Fruit fly (Drosophila melanogaster) whole organism, embryonic: ENCODE measurements around the gene zye.
A peak's percentile ranks its signal among the peaks of the same experiment; 100 is the strongest.

ENCODE experiments used
- CG10431 ChIP-seq: fragments of 200-800 bp; sonication (Bioruptor generic); optimal IDR thresholded peaks from 3 replicates; lab custom pipeline; 2018; ENCODE audit warnings: missing biosample characterization, mild to moderate bottlenecking, missing genetic modification characterization
- CG11085 ChIP-seq: fragments of 200-800 bp; sonication (Bioruptor generic); IDR thresholded peaks from 2 replicates; pipeline ENCODE4 v1.3.6; 2022; ENCODE audit warnings: missing biosample characterization, missing genetic modification characterization
- CG13894 ChIP-seq: fragments of 200-800 bp; sonication (Bioruptor generic); optimal IDR thresholded peaks from 3 replicates; lab custom pipeline; 2018; ENCODE audit warnings: missing biosample characterization, mild to moderate bottlenecking, missing genetic modification characterization, moderate library complexity
- CG14667 ChIP-seq: fragments of 200-800 bp; sonication (Bioruptor generic); IDR thresholded peaks from 2 replicates; pipeline ENCODE4 v1.3.6; 2022; ENCODE audit warnings: missing biosample characterization, missing genetic modification characterization
- CG15479 ChIP-seq: fragments of 200-800 bp; sonication (Bioruptor generic); optimal IDR thresholded peaks from 3 replicates; lab custom pipeline; 2019; ENCODE audit warnings: missing biosample characterization, mild to moderate bottlenecking, missing genetic modification characterization, moderate library complexity
- CG1603 ChIP-seq: fragments of 200-800 bp; sonication (Bioruptor generic); optimal IDR thresholded peaks from 2 replicates; lab custom pipeline; 2019; ENCODE audit warnings: missing biosample characterization, mild to moderate bottlenecking, missing genetic modification characterization, moderate library complexity
- CG16815 ChIP-seq: fragments of 200-800 bp; sonication (Bioruptor generic); optimal IDR thresholded peaks from 3 replicates; lab custom pipeline; 2017; ENCODE audit warnings: missing biosample characterization, mild to moderate bottlenecking, missing genetic modification characterization
- CG16863 ChIP-seq: fragments of 200-800 bp; sonication (Bioruptor generic); optimal IDR thresholded peaks from 3 replicates; lab custom pipeline; 2016; ENCODE audit warnings: missing biosample characterization, missing genetic modification characterization
- CG2199 ChIP-seq: fragments of 200-800 bp; sonication (Bioruptor generic); IDR thresholded peaks from 3 replicates; pipeline ENCODE4 v1.3.6; 2022; ENCODE audit warnings: missing biosample characterization, missing genetic modification characterization
- CG32532 ChIP-seq: fragments of 200-800 bp; sonication (Bioruptor generic); IDR thresholded peaks from 2 replicates; pipeline ENCODE4 v1.3.6; 2022; ENCODE audit warnings: missing biosample characterization, missing genetic modification characterization
- CG34224 ChIP-seq: fragments of 200-800 bp; sonication (Bioruptor generic); IDR thresholded peaks from 3 replicates; pipeline ENCODE4 v1.3.6; 2022; ENCODE audit warnings: missing biosample characterization, missing genetic modification characterization; ENCODE audit not compliant: partially characterized antibody
- CG5180 ChIP-seq: fragments of 200-800 bp; sonication (Bioruptor generic); optimal IDR thresholded peaks from 3 replicates; lab custom pipeline; 2017; ENCODE audit warnings: missing biosample characterization, missing genetic modification characterization, mild to moderate bottlenecking, moderate library complexity, missing genetic modification reagents
- CG6654 ChIP-seq: fragments of 200-800 bp; sonication (Bioruptor generic); optimal IDR thresholded peaks from 2 replicates; lab custom pipeline; 2017; ENCODE audit warnings: missing biosample characterization, mild to moderate bottlenecking, missing genetic modification characterization
- CG6791 ChIP-seq: fragments of 200-800 bp; sonication (Bioruptor generic); IDR thresholded peaks from 3 replicates; pipeline ENCODE4 v1.3.6; 2022; ENCODE audit warnings: missing biosample characterization, missing genetic modification characterization; ENCODE audit not compliant: partially characterized antibody
- CG7357 ChIP-seq: fragments of 200-800 bp; sonication (Bioruptor generic); IDR thresholded peaks from 3 replicates; pipeline ENCODE4 v1.3.6; 2022; ENCODE audit warnings: missing biosample characterization, missing genetic modification characterization
- Dfd ChIP-seq, 2 experiments: fragments of >200 bp; optimal IDR thresholded peaks; 2 replicates each; lab custom pipeline; 2017; ENCODE audit warnings: missing biosample characterization in 2 of 2, missing genetic modification characterization in 2 of 2
- Dip2 ChIP-seq: fragments of 200-800 bp; sonication (Bioruptor generic); IDR thresholded peaks from 2 replicates; pipeline ENCODE4 v1.3.6; 2022; ENCODE audit warnings: missing biosample characterization, missing genetic modification characterization
- Doc2 ChIP-seq: fragments of 200-800 bp; sonication (Bioruptor generic); IDR thresholded peaks from 2 replicates; pipeline ENCODE4 v1.3.6; 2022; ENCODE audit warnings: missing biosample characterization, missing genetic modification characterization
- Doc3 ChIP-seq: fragments of 200-800 bp; sonication (Bioruptor generic); IDR thresholded peaks from 3 replicates; pipeline ENCODE4 v1.3.6; 2022; ENCODE audit warnings: missing biosample characterization, missing genetic modification characterization; ENCODE audit not compliant: partially characterized antibody
- Ets65A ChIP-seq: fragments of 200-800 bp; sonication (Bioruptor generic); peaks from one replicate; lab custom pipeline; 2016; ENCODE audit warnings: missing biosample characterization, missing genetic modification characterization
- Fer3 ChIP-seq: fragments of 200-800 bp; sonication (Bioruptor generic); optimal IDR thresholded peaks from 2 replicates; lab custom pipeline; 2018; ENCODE audit warnings: missing biosample characterization, mild to moderate bottlenecking, missing genetic modification characterization, moderate library complexity
- Hmr ChIP-seq: fragments of 200-800 bp; sonication (Bioruptor generic); optimal IDR thresholded peaks from 3 replicates; lab custom pipeline; 2017; ENCODE audit warnings: mild to moderate bottlenecking, missing biosample characterization, missing genetic modification reagents, missing genetic modification characterization
- MTF-1 ChIP-seq: fragments of 200-800 bp; sonication (Bioruptor generic); optimal IDR thresholded peaks from 2 replicates; lab custom pipeline; 2018; ENCODE audit warnings: missing biosample characterization, mild to moderate bottlenecking, missing genetic modification characterization, borderline replicate concordance
- Myb ChIP-seq: fragments of 200-800 bp; sonication (Bioruptor generic); optimal IDR thresholded peaks from 2 replicates; lab custom pipeline; 2016; ENCODE audit warnings: missing biosample characterization, missing genetic modification characterization
- NK7.1 ChIP-seq: fragments of 200-800 bp; sonication (Bioruptor generic); optimal IDR thresholded peaks from 3 replicates; lab custom pipeline; 2016; ENCODE audit warnings: missing biosample characterization, missing genetic modification characterization
- Ravus ChIP-seq: fragments of 200-800 bp; sonication (Bioruptor generic); IDR thresholded peaks from 2 replicates; pipeline ENCODE4 v1.3.6; 2022; ENCODE audit warnings: missing biosample characterization, missing genetic modification characterization
- Scr ChIP-seq: fragments of 200-800 bp; sonication (Bioruptor generic); IDR thresholded peaks from 2 replicates; pipeline ENCODE4 v1.3.6; 2022; ENCODE audit warnings: missing biosample characterization, missing genetic modification characterization; ENCODE audit not compliant: partially characterized antibody
- Sin3A ChIP-seq: fragments of >200 bp; optimal IDR thresholded peaks from 2 replicates; lab custom pipeline; 2018
- Taf1 ChIP-seq: fragments of 200-800 bp; sonication (Bioruptor generic); IDR thresholded peaks from 2 replicates; pipeline ENCODE4 v1.3.6; 2022; ENCODE audit warnings: missing biosample characterization, missing genetic modification characterization
- aop ChIP-seq: fragments of 200-800 bp; sonication (Bioruptor generic); IDR thresholded peaks from 2 replicates; pipeline ENCODE4 v1.3.6; 2022; ENCODE audit warnings: missing biosample characterization, missing genetic modification characterization
- br ChIP-seq: fragments of >200 bp; optimal IDR thresholded peaks from 2 replicates; lab custom pipeline; 2017
- bsh ChIP-seq, 2 experiments: fragments of 200-800 bp; sonication (Bioruptor generic); optimal IDR thresholded peaks; 2 replicates each; lab custom pipeline; 2017 to 2018; ENCODE audit warnings: mild to moderate bottlenecking in 2 of 2, missing biosample characterization in 2 of 2, missing genetic modification characterization in 2 of 2, moderate library complexity in 1 of 2
- cas ChIP-seq: fragments of 200-800 bp; sonication (Bioruptor generic); IDR thresholded peaks from 2 replicates; pipeline ENCODE4 v1.3.6; 2022; ENCODE audit warnings: missing biosample characterization, missing genetic modification characterization
- cg ChIP-seq: fragments of 200-800 bp; sonication (Bioruptor generic); optimal IDR thresholded peaks from 3 replicates; lab custom pipeline; 2019; ENCODE audit warnings: missing biosample characterization, mild to moderate bottlenecking, missing genetic modification characterization, moderate library complexity
- chinmo ChIP-seq: fragments of 200-800 bp; sonication (Bioruptor generic); IDR thresholded peaks from 4 replicates; pipeline ENCODE4 v1.3.6; 2022; ENCODE audit warnings: missing biosample characterization, missing genetic modification characterization; ENCODE audit not compliant: partially characterized antibody
- esg ChIP-seq: fragments of 200-800 bp; sonication (Bioruptor generic); conservative IDR thresholded peaks from 2 replicates; pipeline ENCODE4 v1.3.6; 2022; ENCODE audit warnings: missing biosample characterization, missing genetic modification characterization
- gcm ChIP-seq: fragments of 200-800 bp; sonication (Bioruptor generic); optimal IDR thresholded peaks from 2 replicates; lab custom pipeline; 2019; ENCODE audit warnings: missing biosample characterization, mild to moderate bottlenecking, missing genetic modification characterization, moderate library complexity
- gem ChIP-seq: fragments of 200-800 bp; sonication (Bioruptor generic); optimal IDR thresholded peaks from 2 replicates; lab custom pipeline; 2019; ENCODE audit warnings: missing biosample characterization, mild to moderate bottlenecking, missing genetic modification characterization, moderate library complexity
- gfzf ChIP-seq: fragments of 200-800 bp; sonication (Bioruptor generic); optimal IDR thresholded peaks from 2 replicates; lab custom pipeline; 2016; ENCODE audit warnings: missing biosample characterization, mild to moderate bottlenecking, missing genetic modification characterization, moderate library complexity
- jing ChIP-seq: fragments of 200-800 bp; sonication (Bioruptor generic); optimal IDR thresholded peaks from 2 replicates; lab custom pipeline; 2018; ENCODE audit warnings: missing biosample characterization, mild to moderate bottlenecking, missing genetic modification characterization
- prd ChIP-seq, 3 experiments: fragments of >200 bp in 2 of 3; fragments of 200-800 bp in 1 of 3; sonication (Bioruptor generic) in 1 of 3; optimal IDR thresholded peaks in 2 of 3; IDR thresholded peaks in 1 of 3; 2 replicates in 2 of 3; 3 replicates in 1 of 3; pipeline versions ENCODE4 v1.3.6 to Lab custom; 2017 to 2022; ENCODE audit warnings: missing biosample characterization in 1 of 3, missing genetic modification characterization in 1 of 3
- run ChIP-seq: fragments of 200-800 bp; sonication (Bioruptor generic); optimal IDR thresholded peaks from 3 replicates; lab custom pipeline; 2018; ENCODE audit warnings: missing biosample characterization, mild to moderate bottlenecking, missing genetic modification characterization
- tap ChIP-seq: fragments of 200-800 bp; optimal IDR thresholded peaks from 3 replicates; lab custom pipeline; 2019; ENCODE audit warnings: missing biosample characterization, mild to moderate bottlenecking, missing genetic modification characterization, moderate library complexity
- tgo ChIP-seq: fragments of 200-800 bp; sonication (Bioruptor generic); IDR thresholded peaks from 3 replicates; pipeline ENCODE4 v1.3.6; 2022; ENCODE audit warnings: missing biosample characterization, missing genetic modification characterization
- trh ChIP-seq: fragments of 200-800 bp; sonication (Bioruptor generic); optimal IDR thresholded peaks from 2 replicates; lab custom pipeline; 2016; ENCODE audit warnings: missing biosample characterization, missing genetic modification characterization
- twi ChIP-seq: fragments of 200-800 bp; optimal IDR thresholded peaks from 2 replicates; lab custom pipeline; 2019; ENCODE audit warnings: missing biosample characterization, mild to moderate bottlenecking, missing genetic modification characterization, moderate library complexity
- zf30C ChIP-seq: fragments of 200-800 bp; sonication (Bioruptor generic); optimal IDR thresholded peaks from 3 replicates; lab custom pipeline; 2018; ENCODE audit warnings: missing biosample characterization, mild to moderate bottlenecking, missing genetic modification characterization
- zfh1 ChIP-seq: fragments of 200-800 bp; sonication (Bioruptor generic); IDR thresholded peaks from 3 replicates; pipeline ENCODE4 v1.3.6; 2022; ENCODE audit warnings: missing biosample characterization, missing genetic modification characterization

Gene zye

DNA sequence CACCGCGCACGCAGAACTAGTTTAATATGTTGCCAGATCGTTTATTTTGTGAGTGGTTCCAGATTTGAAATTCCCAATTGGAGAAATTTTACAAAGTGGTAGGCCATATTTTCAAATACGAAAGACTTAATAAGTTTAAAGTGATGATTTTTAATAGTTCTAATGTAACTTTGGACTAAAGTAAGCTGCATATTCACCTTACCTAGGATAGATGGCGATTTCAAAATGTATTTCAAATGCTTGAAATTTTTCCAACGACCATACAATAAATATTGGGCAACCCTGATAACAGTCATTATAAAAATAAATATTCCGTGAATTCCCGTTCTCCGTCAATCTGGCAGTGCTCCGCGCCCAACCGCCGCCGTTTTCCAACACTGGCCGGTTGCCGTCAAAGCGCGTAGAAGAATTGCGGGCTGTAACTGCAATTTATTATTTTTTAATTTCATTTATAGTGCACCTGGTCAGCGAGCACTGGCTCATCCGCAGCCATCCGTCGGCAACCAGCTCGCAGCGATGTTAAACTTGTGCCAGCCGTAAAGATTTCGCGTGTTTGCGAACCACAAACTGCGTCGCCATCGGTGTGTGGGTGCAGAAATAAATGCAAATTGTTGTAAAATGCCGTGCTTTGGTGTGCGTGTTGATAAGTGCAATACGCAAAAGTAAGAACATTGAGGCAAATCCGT is 37.4 kb upstream of the zye start, which contains the start of the genes Ide and RhoBTB (continued):
- TF ChIP-seq CG34224 (GFP tag; lab: Robert Waterston, UW) (no peak), CG5180 (no peak), CG10431 (peak; percentile 36), CG15479 (peak; percentile 64), CG16863 (peak; percentile 70), Ets65A (GFP tag; lab: Kevin White, UChicago) (peak; percentile 99), Doc3 (no peak), CG6791 (GFP tag; lab: Robert Waterston, UW) (no peak), aop (GFP tag; lab: Robert Waterston, UW) (no peak), cas (GFP tag; lab: Robert Waterston, UW) (0 out of 2 replicates have a peak, but pooled peaks have one; percentile 8), Ravus (GFP tag; lab: Robert Waterston, UW) (peak; percentile 6; the same call in 1 of the 2 replicates), CG11085 (GFP tag; lab: Robert Waterston, UW) (peak; percentile 84), Fer3 (tag; lab: Kevin White, UChicago) (peak; percentile 78), gcm (no peak), gem (tag; lab: Kevin White, UChicago) (no peak), chinmo (0 out of 4 replicates have a peak, but pooled peaks have one; percentile 32), MTF-1 (GFP tag; lab: Kevin White, UChicago) (no peak), br (lab: Kevin White, UChicago) (no peak), esg (GFP tag; lab: Robert Waterston, UW) (peak; percentile 77), Scr (GFP tag; lab: Robert Waterston, UW) (0 out of 2 replicates have a peak, but pooled peaks have one; percentile 36), prd (optimal IDR thresholded peaks at IDR 0.05; lab: Kevin White, UChicago) (no peak), prd (GFP tag; IDR thresholded peaks at IDR 0.05; lab: Robert Waterston, UW) (peak; percentile 82), jing (peak; percentile 26), Taf1 (GFP tag; lab: Robert Waterston, UW) (peak; percentile 62; the same call in 1 of the 2 replicates), zf30C (GFP tag; lab: Kevin White, UChicago) (no peak), CG16815 (peak; percentile 83), Dfd (GFP tag; optimal IDR thresholded peaks at IDR 0.05; lab: Kevin White, UChicago) (peak in 1 of 2 experiments; percentile 10), CG14667 (GFP tag; lab: Robert Waterston, UW) (peak; percentile 58), Dip2 (peak; percentile 31; the same call in 1 of the 2 replicates), Sin3A (peak; percentile 96), CG6654 (GFP tag; lab: Kevin White, UChicago) (peak; percentile 42), CG13894 (tag; lab: Kevin White, UChicago) (no peak), Hmr (GFP tag; lab: Kevin White, UChicago) (peak; percentile 83), zfh1 (GFP tag; lab: Robert Waterston, UW) (peak; percentile 48; the same call in 1 of the 3 replicates), CG32532 (GFP tag; lab: Robert Waterston, UW) (peak; percentile 82), cg (peak; percentile 24), gfzf (GFP tag; lab: Kevin White, UChicago) (peak; percentile 19), NK7.1 (GFP tag; lab: Kevin White, UChicago) (peak; percentile 50), Doc2 (GFP tag; lab: Robert Waterston, UW) (peak; percentile 48; the same call in 1 of the 2 replicates), CG1603 (tag; lab: Kevin White, UChicago) (no peak), run (tag; lab: Kevin White, UChicago) (no peak), trh (GFP tag; lab: Kevin White, UChicago) (peak; percentile 65), twi (tag; lab: Kevin White, UChicago) (peak; percentile 81), tap (no peak), CG7357 (no peak; the same call in none of the 3 replicates), tgo (GFP tag; lab: Robert Waterston, UW) (peak; percentile 66), Myb (peak; percentile 92), bsh (GFP tag; optimal IDR thresholded peaks at IDR 0.05; lab: Kevin White, UChicago) (peak in 1 of 2 experiments; percentile 64), CG2199 (GFP tag; lab: Robert Waterston, UW) (no peak)
